Fruit fly (Drosophila melanogaster): Measurements from ENCODE around the gene CG45486.

- no peak for TF ChIP-seq psq (optimal IDR thresholded peaks at IDR 0.05)
- TF ChIP-seq pan (optimal IDR thresholded peaks at IDR 0.05) = no peak
- no peak for TF ChIP-seq EcR (GFP tag; optimal IDR thresholded peaks at IDR 0.05)
Measured at dm6 chrX:19878342-19879204, 31.3 kb downstream of the CG45486 start.
